Worm (Caenorhabditis elegans): ENCODE measurements around the gene T19D12.6.

The T19D12.6 gene

ce11 chrII:6636136-6636535, 6.8 kb downstream of the T19D12.6 start, which contains the start of gene T19D12.5:
TSS of gene T19D12.5 (minus strand) at chrII:6636236.
- TF ChIP-seq syd-9 (tag; optimal IDR thresholded peaks at IDR 0.05) = no peak
- no peak for TF ChIP-seq tbx-2 (tag; optimal IDR thresholded peaks at IDR 0.05)
- no peak for TF ChIP-seq che-1 (tag; optimal IDR thresholded peaks at IDR 0.05)
- no peak for TF ChIP-seq tbx-7 (tag; optimal IDR thresholded peaks at IDR 0.05)
- TF ChIP-seq sdc-2 (tag; optimal IDR thresholded peaks at IDR 0.05) = no peak
- TF ChIP-seq rnt-1 (tag; optimal IDR thresholded peaks at IDR 0.05) = no peak
- no peak for TF ChIP-seq K02D7.2 (tag; optimal IDR thresholded peaks at IDR 0.05)
- no peak for TF ChIP-seq pros-1 (tag; optimal IDR thresholded peaks at IDR 0.05)
- no peak for TF ChIP-seq C08G9.2 (tag; optimal IDR thresholded peaks at IDR 0.05)

- TF ChIP-seq pros-1 (tag; optimal IDR thresholded peaks at IDR 0.05) (no peak), fkh-6 (tag; optimal IDR thresholded peaks at IDR 0.05) (no peak), hlh-13 (GFP tag; optimal IDR thresholded peaks at IDR 0.05) (no peak), pha-4 (tag; optimal IDR thresholded peaks at IDR 0.05) (no peak), odd-2 (tag; optimal IDR thresholded peaks at IDR 0.05) (no peak), mec-3 (tag; optimal IDR thresholded peaks at IDR 0.05; ENCODE audit: borderline replicate concordance) (no peak), ttx-3 (tag; optimal IDR thresholded peaks at IDR 0.05) (no peak), lim-6 (tag; optimal IDR thresholded peaks at IDR 0.05) (no peak), K02D7.2 (tag; optimal IDR thresholded peaks at IDR 0.05) (no peak), nhr-11 (tag; optimal IDR thresholded peaks at IDR 0.05) (no peak)
These were observed 10.9 kb downstream of the T19D12.6 start for ce11 chrII:6631995-6632394.

- TF ChIP-seq hlh-30 (tag; optimal IDR thresholded peaks at IDR 0.05; ENCODE audit: insufficient read depth) = no peak
- no peak for TF ChIP-seq ceh-2 (tag; optimal IDR thresholded peaks at IDR 0.05)
- no peak for TF ChIP-seq ceh-22 (tag; optimal IDR thresholded peaks at IDR 0.05)
- TF ChIP-seq pqm-1 (tag; optimal IDR thresholded peaks at IDR 0.05) = no peak
- no peak for TF ChIP-seq ets-4 (tag; optimal IDR thresholded peaks at IDR 0.05)
- TF ChIP-seq elt-4 (tag; optimal IDR thresholded peaks at IDR 0.05) = no peak
- TF ChIP-seq ceh-14 (tag; optimal IDR thresholded peaks at IDR 0.05) = no peak
- TF ChIP-seq hlh-6 (tag; optimal IDR thresholded peaks at IDR 0.05) = no peak
- no peak for TF ChIP-seq ceh-31 (tag; optimal IDR thresholded peaks at IDR 0.05)
- TF ChIP-seq ceh-9 (tag; optimal IDR thresholded peaks at IDR 0.05) = no peak
- no peak for TF ChIP-seq lin-11 (tag; optimal IDR thresholded peaks at IDR 0.05)
- TF ChIP-seq hlh-13 (GFP tag; optimal IDR thresholded peaks at IDR 0.05) = no peak
- no peak for TF ChIP-seq unc-3 (GFP tag; conservative IDR thresholded peaks at IDR 0.05)
- TF ChIP-seq unc-3 (tag; optimal IDR thresholded peaks at IDR 0.05) = no peak
These were observed 12.1 kb downstream of the T19D12.6 start, which contains the start of gene T19D12.4 for ce11 chrII:6630811-6631210. TSS of gene T19D12.4 (plus strand) at chrII:6631105.

- TF ChIP-seq dve-1 (tag; optimal IDR thresholded peaks at IDR 0.05) (no peak), lin-11 (tag; optimal IDR thresholded peaks at IDR 0.05) (no peak), hlh-6 (tag; optimal IDR thresholded peaks at IDR 0.05) (no peak), hlh-13 (GFP tag; optimal IDR thresholded peaks at IDR 0.05) (no peak), T23F11.4 (GFP tag; optimal IDR thresholded peaks at IDR 0.05) (no peak)
These were observed 13.1 kb downstream of the T19D12.6 start for ce11 chrII:6629775-6630174.

ce11 chrII:6628397-6628796, 14.5 kb downstream of the T19D12.6 start:
- TF ChIP-seq ref-2 (tag; optimal IDR thresholded peaks at IDR 0.05) = no peak
- TF ChIP-seq dve-1 (tag; optimal IDR thresholded peaks at IDR 0.05) = no peak
- no peak for TF ChIP-seq fax-1 (tag; optimal IDR thresholded peaks at IDR 0.05)
- TF ChIP-seq pha-2 (tag; optimal IDR thresholded peaks at IDR 0.05) = no peak
